Worm (Caenorhabditis elegans): ENCODE data around the gene F42G4.7.
"Not testable (repeated sequence)": the region's sequence is repeated elsewhere in the genome, so short reads cannot be mapped to it uniquely, and the experiment has no call there.

ce11 chrII:13016381-13016780 is 30.7 kb downstream of the F42G4.7 start:
- not testable (repeated sequence) for TF ChIP-seq nhr-11 (tag; optimal IDR thresholded peaks at IDR 0.05); fkh-10 (GFP tag; optimal IDR thresholded peaks at IDR 0.05); daf-8 (GFP tag; IDR thresholded peaks at IDR 0.05)
- 0 out of 2 replicates have a peak, but pooled peaks have one; percentile 41 for TF ChIP-seq Y75B8A.6 (GFP tag; IDR thresholded peaks at IDR 0.05)
